Worm (Caenorhabditis elegans): Measurements from ENCODE around the gene T28A8.3.

- TF ChIP-seq blmp-1 (tag; optimal IDR thresholded peaks at IDR 0.05; ENCODE audit: insufficient read depth) (no peak), elt-3 (tag; optimal IDR thresholded peaks at IDR 0.05) (no peak), dmd-4 (tag; optimal IDR thresholded peaks at IDR 0.05) (no peak), sem-4 (tag; optimal IDR thresholded peaks at IDR 0.05) (no peak), nhr-77 (tag; optimal IDR thresholded peaks at IDR 0.05) (no peak), lin-39 (tag; optimal IDR thresholded peaks at IDR 0.05) (no peak), lin-13 (GFP tag; optimal IDR thresholded peaks at IDR 0.05) (no peak)
Observed at ce11 chrIII:13461535-13461934, 44.3 kb upstream of the T28A8.3 start.

Data from whole organism, L2 larva.